Worm (Caenorhabditis elegans): ENCODE data around the gene C13G3.1.

The C13G3.1 gene

DNA sequence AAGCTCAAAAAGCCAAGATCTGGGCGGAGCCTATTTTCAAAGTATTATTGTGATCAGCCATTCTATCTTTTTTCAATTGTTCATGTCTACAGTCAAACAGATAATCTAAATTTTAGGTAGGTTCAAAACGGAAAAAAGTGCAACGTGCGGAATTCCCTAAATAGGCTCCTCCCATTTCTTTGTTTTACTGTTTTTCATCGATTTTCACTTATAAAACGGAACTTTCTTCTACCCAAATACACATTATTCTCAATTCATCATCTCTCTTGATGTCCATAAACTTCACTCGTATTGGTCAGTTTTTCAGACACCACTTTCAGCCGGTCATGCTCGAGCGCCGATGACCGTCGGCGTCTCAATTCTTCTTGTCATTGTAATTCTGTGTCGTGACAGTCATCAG, 13.5 kb downstream of the C13G3.1 start, which contains the start of gene F53B7.7:
F53B7.7 (plus strand) TSS at position 301 of the 400 bp plus-strand sequence.
- TF ChIP-seq B0019.2 (GFP tag; conservative IDR thresholded peaks at IDR 0.05) (no peak), pbrm-1 (GFP tag; IDR thresholded peaks at IDR 0.05) (no peak), dpff-1 (tag; optimal IDR thresholded peaks at IDR 0.05) (no peak), dox-1 (GFP tag; IDR thresholded peaks at IDR 0.05) (no peak), xnd-1 (tag; optimal IDR thresholded peaks at IDR 0.05) (no peak), ceh-100 (GFP tag; IDR thresholded peaks at IDR 0.05) (no peak), F52B5.7 (tag; optimal IDR thresholded peaks at IDR 0.05) (no peak), ccch-3 (GFP tag; optimal IDR thresholded peaks at IDR 0.05) (no peak), F22D6.2 (tag; optimal IDR thresholded peaks at IDR 0.05) (no peak)

DNA sequence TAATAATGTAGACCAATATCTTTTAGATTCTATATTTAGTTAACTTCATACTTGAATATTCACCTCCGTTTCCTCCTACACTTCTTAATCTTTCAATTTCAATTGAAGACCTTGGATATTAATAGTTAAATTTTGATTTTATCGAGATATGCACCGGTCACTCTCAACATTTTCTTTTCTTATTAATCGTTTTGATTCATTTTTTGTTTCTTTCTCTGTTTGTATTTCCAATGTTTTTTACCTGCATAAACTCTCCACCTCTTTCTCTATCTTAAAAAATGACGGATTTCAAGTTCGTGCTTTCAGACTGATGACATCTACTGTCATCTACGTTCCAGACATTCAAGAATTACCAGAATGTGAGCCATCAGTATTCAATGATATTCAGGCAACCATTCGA, 20.5 kb downstream of the C13G3.1 start, which contains the start of gene frpr-9:
frpr-9 (plus strand) TSS at position 301 of the 400 bp plus-strand sequence.
- TF ChIP-seq nfyb-1 (GFP tag; IDR thresholded peaks at IDR 0.05) (no peak), ceh-40 (GFP tag; IDR thresholded peaks at IDR 0.05) (no peak), lir-1 (GFP tag; conservative IDR thresholded peaks at IDR 0.05) (no peak), B0035.1 (tag; optimal IDR thresholded peaks at IDR 0.05) (no peak), mel-28 (tag; optimal IDR thresholded peaks at IDR 0.05; ENCODE audit: borderline replicate concordance) (no peak), T26A5.8 (tag; optimal IDR thresholded peaks at IDR 0.05) (no peak), nfya-1 (tag; optimal IDR thresholded peaks at IDR 0.05; ENCODE audit: borderline replicate concordance, insufficient read depth) (no peak), nhr-120 (GFP tag; IDR thresholded peaks at IDR 0.05) (no peak), ceh-27 (GFP tag; optimal IDR thresholded peaks at IDR 0.05) (no peak), dpl-1 (GFP tag; optimal IDR thresholded peaks at IDR 0.05) (no peak), C06A6.2 (GFP tag; conservative IDR thresholded peaks at IDR 0.05) (no peak)

DNA sequence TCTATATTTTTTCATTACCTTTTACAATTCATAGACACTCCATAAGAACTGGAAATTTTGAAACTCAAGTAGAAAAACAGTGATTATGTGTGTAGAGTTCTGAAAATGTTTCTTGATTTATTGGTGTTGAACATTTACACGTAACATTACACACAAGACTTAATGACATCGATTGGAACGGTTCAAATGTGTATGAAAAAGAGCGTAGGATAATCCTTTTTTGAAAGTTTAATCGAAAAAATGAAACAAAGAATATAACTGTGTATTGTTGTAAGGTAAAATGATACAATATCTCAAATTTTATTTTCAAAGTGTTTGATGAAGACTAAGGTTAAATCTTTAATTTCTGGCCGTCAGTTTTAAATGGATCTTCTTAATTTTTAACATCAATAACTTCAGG, 31.2 kb downstream of the C13G3.1 start, which contains the start of gene fig-1:
fig-1 (minus strand) TSS at position 101 of the 400 bp plus-strand sequence.
- no peak for TF ChIP-seq tbx-9 (tag; optimal IDR thresholded peaks at IDR 0.05; ENCODE audit: borderline replicate concordance)

DNA sequence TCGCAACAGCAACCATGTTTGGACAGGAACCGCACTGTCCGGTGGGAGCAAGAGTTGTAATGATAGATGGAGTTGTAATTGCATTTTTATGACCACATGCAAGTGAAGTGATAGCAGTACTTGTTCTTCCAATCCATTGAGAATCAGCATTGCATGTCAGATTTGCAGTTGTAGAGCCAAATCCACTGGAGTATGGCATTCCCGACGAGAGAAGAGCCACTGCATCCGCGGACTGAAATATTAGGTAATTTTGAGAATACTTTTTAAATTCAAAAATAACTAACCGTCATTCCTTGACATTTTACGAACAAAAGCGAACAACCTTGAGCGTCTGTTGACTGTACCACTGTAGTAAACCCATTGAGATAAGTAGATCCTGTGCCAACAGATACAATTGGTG, 37.2 kb downstream of the C13G3.1 start:
- TF ChIP-seq ZK185.1 (tag; optimal IDR thresholded peaks at IDR 0.05; ENCODE audit: poor library complexity, severe bottlenecking) (no peak), lin-54 (GFP tag; optimal IDR thresholded peaks at IDR 0.05) (no peak), F57C9.4 (tag; optimal IDR thresholded peaks at IDR 0.05) (no peak), die-1 (tag; optimal IDR thresholded peaks at IDR 0.05) (no peak), pha-4 (tag; optimal IDR thresholded peaks at IDR 0.05) (no peak), ceh-100 (GFP tag; IDR thresholded peaks at IDR 0.05) (no peak), snpc-3.4 (tag; optimal IDR thresholded peaks at IDR 0.05) (no peak), ceh-27 (GFP tag; optimal IDR thresholded peaks at IDR 0.05) (no peak), snpc-4 (GFP tag; optimal IDR thresholded peaks at IDR 0.05) (no peak), snpc-4 (tag; optimal IDR thresholded peaks at IDR 0.05) (no peak), ccch-3 (GFP tag; optimal IDR thresholded peaks at IDR 0.05) (no peak), attf-6 (GFP tag; IDR thresholded peaks at IDR 0.05) (no peak)

- TF ChIP-seq pha-4 (tag; optimal IDR thresholded peaks at IDR 0.05) (no peak), Y79H2A.3 (GFP tag; conservative IDR thresholded peaks at IDR 0.05) (no peak), ztf-3 (GFP tag; optimal IDR thresholded peaks at IDR 0.05) (no peak), mcd-1 (GFP tag; IDR thresholded peaks at IDR 0.05) (no peak), ztf-26 (tag; optimal IDR thresholded peaks at IDR 0.05) (no peak), dpff-1 (tag; optimal IDR thresholded peaks at IDR 0.05) (no peak), lin-26 (GFP tag; IDR thresholded peaks at IDR 0.05) (no peak), madf-3 (GFP tag; IDR thresholded peaks at IDR 0.05) (no peak), B0035.1 (tag; optimal IDR thresholded peaks at IDR 0.05) (no peak), F39B2.1 (GFP tag; IDR thresholded peaks at IDR 0.05) (no peak), athp-1 (tag; optimal IDR thresholded peaks at IDR 0.05) (no peak), snpc-1.3 (tag; optimal IDR thresholded peaks at IDR 0.05; ENCODE audit: insufficient read depth) (no peak), hmg-1.2 (GFP tag; IDR thresholded peaks at IDR 0.05) (no peak), F57A8.1 (GFP tag; optimal IDR thresholded peaks at IDR 0.05) (no peak), F49E8.2 (tag; optimal IDR thresholded peaks at IDR 0.05; ENCODE audit: insufficient read depth) (no peak), ztf-6 (GFP tag; IDR thresholded peaks at IDR 0.05) (no peak)
These were observed 41.3 kb downstream of the C13G3.1 start for ce11 chrV:10970930-10971329.

Measured in whole organism, young adult.